Worm (Caenorhabditis elegans) whole organism, mixed stage, embryonic: ENCODE measurements around the gene sld-5.

Experiments
- ces-1 ChIP-seq: fragments of 150-350 bp; optimal IDR thresholded peaks from 2 replicates; lab custom pipeline; 2014; ENCODE audit warnings: missing biosample characterization, missing genetic modification reagents, missing genetic modification characterization
- elt-1 ChIP-seq: sonication (generic microtip); optimal IDR thresholded peaks from 2 replicates; lab custom pipeline; 2017; ENCODE audit warnings: missing genetic modification characterization, mild to moderate bottlenecking, missing compliant biosample characterization, antibody characterized with exemption, moderate library complexity, borderline replicate concordance; ENCODE audit not compliant: insufficient read depth
- mab-5 ChIP-seq: fragments of 150-350 bp; optimal IDR thresholded peaks from 2 replicates; lab custom pipeline; 2014; ENCODE audit warnings: missing biosample characterization, missing genetic modification characterization
- nhr-237 ChIP-seq: fragments of 150-350 bp; optimal IDR thresholded peaks from 2 replicates; lab custom pipeline; 2014; ENCODE audit warnings: missing biosample characterization, missing genetic modification characterization
- nhr-28 ChIP-seq: fragments of 150-350 bp; optimal IDR thresholded peaks from 2 replicates; lab custom pipeline; 2014; ENCODE audit warnings: missing biosample characterization, missing genetic modification characterization
- pha-4 ChIP-seq: fragments of 150-350 bp; optimal IDR thresholded peaks from 2 replicates; lab custom pipeline; 2018; ENCODE audit warnings: missing biosample characterization, missing genetic modification reagents, missing genetic modification characterization

DNA sequence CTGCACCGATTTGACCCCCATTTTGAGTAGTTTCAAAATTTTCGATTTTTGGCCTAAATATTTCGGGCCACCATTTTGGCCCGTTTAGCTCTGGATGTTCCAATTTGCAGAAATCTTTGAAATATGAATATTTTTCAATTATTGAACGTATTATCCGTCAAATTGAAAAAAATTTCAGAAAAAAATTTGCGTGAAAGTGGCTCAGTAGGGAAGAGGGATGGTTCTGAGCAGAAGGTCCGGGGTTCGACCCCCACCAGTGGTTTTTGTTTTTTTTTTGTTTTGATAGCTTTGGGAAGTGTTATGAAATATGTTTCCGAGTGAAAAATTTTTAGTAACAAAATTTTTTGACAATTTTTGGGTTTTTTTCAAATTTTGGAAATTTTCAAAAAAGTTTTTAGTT lies 41.8 kb upstream of the sld-5 start:
- TF ChIP-seq pha-4 (tag; lab: Kevin White, UChicago) = no peak
- TF ChIP-seq elt-1 = no peak
- no peak for TF ChIP-seq ces-1 (GFP tag; lab: Kevin White, UChicago)
- no peak for TF ChIP-seq nhr-28 (tag; lab: Kevin White, UChicago)
- TF ChIP-seq nhr-237 (tag; lab: Kevin White, UChicago) = no peak
- no peak for TF ChIP-seq mab-5
